Worm (Caenorhabditis elegans): Measurements from ENCODE around the gene K08D10.14.

ce11 chrIV:4152143-4152542 lies 2.6 kb upstream of the K08D10.14 start, which contains the start of the genes K08D10.10 and R07C12.1:
- TF ChIP-seq nhr-237 (tag; optimal IDR thresholded peaks at IDR 0.05) = no peak
- no peak for TF ChIP-seq snpc-4 (tag; optimal IDR thresholded peaks at IDR 0.05)

Measured in whole organism, L1 larva.